Worm (Caenorhabditis elegans): Measurements from ENCODE around the gene eif-2Bgamma.
A peak's percentile ranks its signal among the peaks of the same experiment; 100 is the strongest.

The eif-2Bgamma gene

ce11 chrII:6919363-6919851 lies 48.0 kb downstream of the eif-2Bgamma start, which contains the start of gene B0252.1:
B0252.1 (plus strand) TSS chrII:6919680.
- no peak for TF ChIP-seq set-16 (GFP tag; IDR thresholded peaks at IDR 0.05)
- TF ChIP-seq dmd-6 (GFP tag; IDR thresholded peaks at IDR 0.05): peak; percentile 30; the same call in 1 of the 2 replicates
- peak; percentile 31 for TF ChIP-seq nhr-102 (tag; optimal IDR thresholded peaks at IDR 0.05)
- peak; percentile 68 for TF ChIP-seq hlh-11 (tag; optimal IDR thresholded peaks at IDR 0.05)
- TF ChIP-seq hif-1 (tag; optimal IDR thresholded peaks at IDR 0.05): no peak
- TF ChIP-seq cey-2 (tag; optimal IDR thresholded peaks at IDR 0.05; ENCODE audit: borderline replicate concordance, insufficient read depth): no peak
- TF ChIP-seq mdt-29 (GFP tag; IDR thresholded peaks at IDR 0.05): no peak
- TF ChIP-seq mdl-1 (tag; optimal IDR thresholded peaks at IDR 0.05): no peak
- TF ChIP-seq snpc-4 (tag; optimal IDR thresholded peaks at IDR 0.05): no peak
- no peak for TF ChIP-seq ZK337.2 (GFP tag; IDR thresholded peaks at IDR 0.05)
- TF ChIP-seq nhr-42 (GFP tag; IDR thresholded peaks at IDR 0.05): no peak
- TF ChIP-seq pqm-1 (tag; optimal IDR thresholded peaks at IDR 0.05): peak; percentile 56
- no peak for TF ChIP-seq duxl-1 (tag; optimal IDR thresholded peaks at IDR 0.05; ENCODE audit: poor library complexity)
- peak; percentile 95 for TF ChIP-seq php-3 (GFP tag; IDR thresholded peaks at IDR 0.05)
- TF ChIP-seq lir-3 (tag; optimal IDR thresholded peaks at IDR 0.05): no peak
- TF ChIP-seq daf-16 (GFP tag; optimal IDR thresholded peaks at IDR 0.05): no peak
- TF ChIP-seq daf-16 (tag; optimal IDR thresholded peaks at IDR 0.05): peak; percentile 25
- no peak for TF ChIP-seq Y48G9A.11 (GFP tag; IDR thresholded peaks at IDR 0.05)
- no peak for TF ChIP-seq sdz-12 (GFP tag; optimal IDR thresholded peaks at IDR 0.05)
- peak; percentile 27 for TF ChIP-seq nhr-77 (tag; optimal IDR thresholded peaks at IDR 0.05)
- TF ChIP-seq F37D6.2 (tag; optimal IDR thresholded peaks at IDR 0.05): no peak
- TF ChIP-seq aha-1 (tag): peak; percentile 13
- TF ChIP-seq mxl-2 (GFP tag; conservative IDR thresholded peaks at IDR 0.05): no peak
- TF ChIP-seq nhr-28 (tag; optimal IDR thresholded peaks at IDR 0.05): peak; percentile 97
- peak; percentile 20 for TF ChIP-seq mxl-3 (GFP tag; optimal IDR thresholded peaks at IDR 0.05)
- TF ChIP-seq zip-11 (GFP tag; IDR thresholded peaks at IDR 0.05): no peak
- TF ChIP-seq R02D3.7 (tag; optimal IDR thresholded peaks at IDR 0.05): no peak

DNA sequence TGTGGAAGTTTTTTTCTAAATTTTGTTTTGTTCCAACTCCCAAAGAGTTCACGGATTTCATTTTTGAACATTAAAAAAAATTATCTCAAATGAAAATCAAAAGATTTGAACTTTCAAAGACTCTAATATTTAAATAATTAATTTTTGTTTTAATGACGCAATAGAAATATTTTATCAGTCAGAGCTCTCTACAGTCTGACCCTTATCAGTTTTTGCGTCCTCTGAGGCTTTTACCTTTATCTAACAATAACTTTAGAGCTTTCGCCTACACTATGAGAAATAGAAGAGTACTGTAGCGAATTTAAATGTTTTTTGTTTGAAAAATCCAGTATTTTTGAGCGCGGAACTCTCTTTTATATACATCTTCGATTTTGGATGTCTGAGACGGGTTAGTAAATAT lies 48.6 kb downstream of the eif-2Bgamma start, which contains the start of gene B0252.5:
Gene B0252.5 (minus strand): TSS at position 17 of the 400 bp plus-strand sequence.
- TF ChIP-seq nhr-11 (tag; optimal IDR thresholded peaks at IDR 0.05) (no peak), daf-16 (GFP tag; optimal IDR thresholded peaks at IDR 0.05) (no peak), daf-16 (tag; optimal IDR thresholded peaks at IDR 0.05) (peak; percentile 27), pqm-1 (tag; optimal IDR thresholded peaks at IDR 0.05) (peak; percentile 77)

DNA sequence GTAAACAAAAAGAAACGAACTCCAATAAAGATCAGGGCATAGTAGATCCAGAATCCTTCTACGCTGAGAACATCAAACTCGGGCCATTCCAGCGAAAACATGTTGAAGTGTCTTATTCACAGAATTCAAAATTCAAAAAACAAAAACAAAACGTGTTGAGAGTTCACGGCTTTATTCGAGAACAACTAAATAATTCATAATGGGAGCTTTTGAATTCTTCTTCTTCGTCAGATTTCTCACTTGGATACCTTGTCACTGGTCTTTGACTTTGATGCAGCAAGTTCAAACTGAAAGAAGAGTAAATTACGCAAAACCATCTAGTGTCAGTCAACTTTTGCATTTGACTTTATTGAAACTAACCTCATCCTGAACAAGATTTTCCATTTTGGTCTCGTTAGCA lies 49.7 kb downstream of the eif-2Bgamma start, which contains the start of gene B0252.11:
Gene B0252.11 (minus strand): TSS at position 101 of the 400 bp plus-strand sequence.
- peak; percentile 42 for TF ChIP-seq aha-1 (tag)
- TF ChIP-seq attf-4 (tag; optimal IDR thresholded peaks at IDR 0.05): no peak

ce11 chrII:6915875-6916274 lies 51.6 kb downstream of the eif-2Bgamma start, which contains the start of gene B0252.8:
B0252.8 (plus strand) TSS chrII:6916166.
- TF ChIP-seq F37D6.2 (tag; optimal IDR thresholded peaks at IDR 0.05) (no peak), vab-7 (GFP tag; IDR thresholded peaks at IDR 0.05) (no peak)
